Worm (Caenorhabditis elegans) whole organism, young adult: Measurements from ENCODE around the gene C35A11.2.

Experiments
- B0035.1 ChIP-seq: sonication (generic microtip); optimal IDR thresholded peaks from 2 replicates; lab custom pipeline; 2016; ENCODE audit warnings: missing genetic modification characterization, mild to moderate bottlenecking, missing compliant biosample characterization, missing genotype, missing genetic modification reagents
- C06A6.2 ChIP-seq: fragments of 200-800 bp; sonication (Bioruptor generic); conservative IDR thresholded peaks from 2 replicates; pipeline ENCODE4 v1.3.6; 2022; ENCODE audit warnings: missing genetic modification characterization, missing compliant biosample characterization
- D2030.7 ChIP-seq: fragments of 200-800 bp; sonication (Bioruptor generic); IDR thresholded peaks from 2 replicates; pipeline ENCODE4 v1.3.6; 2022; ENCODE audit warnings: missing genetic modification reagents, missing genetic modification characterization, missing compliant biosample characterization
- F33H1.4 ChIP-seq: fragments of 200-800 bp; sonication (Bioruptor generic); IDR thresholded peaks from 2 replicates; pipeline ENCODE4 v1.3.6; 2022; ENCODE audit warnings: missing genetic modification reagents, missing genetic modification characterization, missing compliant biosample characterization
- F37B4.10 ChIP-seq: fragments of 200-800 bp; sonication (Bioruptor generic); IDR thresholded peaks from 2 replicates; pipeline ENCODE4 v1.3.6; 2022; ENCODE audit warnings: missing genetic modification characterization, missing compliant biosample characterization
- F57A8.1 ChIP-seq: fragments of 200-800 bp; sonication (Bioruptor generic); optimal IDR thresholded peaks from 2 replicates; lab custom pipeline; 2018; ENCODE audit warnings: mild to moderate bottlenecking, missing genetic modification characterization, moderate library complexity, missing compliant biosample characterization
- F57C9.4 ChIP-seq: sonication (generic microtip); optimal IDR thresholded peaks from 2 replicates; lab custom pipeline; 2017; ENCODE audit warnings: mild to moderate bottlenecking, missing genetic modification characterization, missing compliant biosample characterization
- K12H6.12 ChIP-seq: fragments of 200-800 bp; sonication (Bioruptor generic); optimal IDR thresholded peaks from 2 replicates; lab custom pipeline; 2018; ENCODE audit warnings: mild to moderate bottlenecking, missing genetic modification characterization, missing compliant biosample characterization
- T07F8.4 ChIP-seq: sonication (generic microtip); optimal IDR thresholded peaks from 2 replicates; lab custom pipeline; 2016; ENCODE audit warnings: mild to moderate bottlenecking, missing genetic modification characterization, moderate library complexity, missing compliant biosample characterization
- Y56A3A.18 ChIP-seq: fragments of 200-800 bp; sonication (Bioruptor generic); IDR thresholded peaks from 2 replicates; pipeline ENCODE4 v1.3.6; 2022; ENCODE audit warnings: missing genetic modification reagents, missing genetic modification characterization, missing compliant biosample characterization
- aptf-2 ChIP-seq: fragments of 200-800 bp; sonication (Bioruptor generic); conservative IDR thresholded peaks from 2 replicates; pipeline ENCODE4 v1.3.6; 2022; ENCODE audit warnings: missing genetic modification reagents, missing genetic modification characterization, missing compliant biosample characterization
- atf-7 ChIP-seq: sonication (generic microtip); optimal IDR thresholded peaks from 2 replicates; lab custom pipeline; 2017; ENCODE audit warnings: mild to moderate bottlenecking, missing genetic modification characterization, missing compliant biosample characterization
- bed-1 ChIP-seq: fragments of 200-800 bp; sonication (Bioruptor generic); IDR thresholded peaks from 2 replicates; pipeline ENCODE4 v1.3.6; 2022; ENCODE audit warnings: missing genetic modification reagents, missing genetic modification characterization, missing compliant biosample characterization
- cebp-2 ChIP-seq: fragments of 200-800 bp; sonication (Bioruptor generic); IDR thresholded peaks from 2 replicates; pipeline ENCODE4 v1.3.6; 2022; ENCODE audit warnings: missing genetic modification characterization, missing compliant biosample characterization
- ceh-40 ChIP-seq: fragments of 200-800 bp; sonication (Bioruptor generic); IDR thresholded peaks from 2 replicates; pipeline ENCODE4 v1.3.6; 2022; ENCODE audit warnings: missing genetic modification characterization, missing compliant biosample characterization
- ceh-58 ChIP-seq: fragments of 200-800 bp; sonication (Bioruptor generic); IDR thresholded peaks from 2 replicates; pipeline ENCODE4 v1.3.6; 2022; ENCODE audit warnings: missing genetic modification characterization, missing compliant biosample characterization
- ceh-79 ChIP-seq: sonication (generic microtip); optimal IDR thresholded peaks from 2 replicates; lab custom pipeline; 2017; ENCODE audit warnings: mild to moderate bottlenecking, missing genetic modification characterization, missing compliant biosample characterization
- die-1 ChIP-seq: sonication (generic microtip); optimal IDR thresholded peaks from 2 replicates; lab custom pipeline; 2016; ENCODE audit warnings: missing genotype, mild to moderate bottlenecking, missing genetic modification characterization, missing compliant biosample characterization
- dox-1 ChIP-seq: fragments of 200-800 bp; sonication (Bioruptor generic); IDR thresholded peaks from 2 replicates; pipeline ENCODE4 v1.3.6; 2022; ENCODE audit warnings: missing genetic modification reagents, missing genetic modification characterization, missing compliant biosample characterization
- dpff-1 ChIP-seq: sonication (generic microtip); optimal IDR thresholded peaks from 2 replicates; lab custom pipeline; 2017; ENCODE audit warnings: mild to moderate bottlenecking, missing genetic modification characterization, missing compliant biosample characterization
- efl-1 ChIP-seq: fragments of 150-350 bp; optimal IDR thresholded peaks from 2 replicates; lab custom pipeline; 2014; ENCODE audit warnings: missing biosample characterization, missing genetic modification reagents, missing genetic modification characterization
- gei-17 ChIP-seq: fragments of 200-800 bp; sonication (Bioruptor generic); optimal IDR thresholded peaks from 2 replicates; lab custom pipeline; 2018; ENCODE audit warnings: mild to moderate bottlenecking, missing genetic modification characterization, missing compliant biosample characterization
- hmg-1.2 ChIP-seq: fragments of 200-800 bp; sonication (Bioruptor generic); IDR thresholded peaks from 2 replicates; pipeline ENCODE4 v1.3.6; 2022; ENCODE audit warnings: missing genetic modification reagents, missing genetic modification characterization, missing compliant biosample characterization
- hrde-1 ChIP-seq: sonication (generic microtip); optimal IDR thresholded peaks from 2 replicates; lab custom pipeline; 2016; ENCODE audit warnings: missing genetic modification characterization, mild to moderate bottlenecking, missing compliant biosample characterization, moderate library complexity, missing genotype, missing genetic modification reagents, borderline replicate concordance
- let-526 ChIP-seq: fragments of 200-800 bp; sonication (Bioruptor generic); IDR thresholded peaks from 2 replicates; pipeline ENCODE4 v1.3.6; 2022; ENCODE audit warnings: missing genetic modification reagents, missing genetic modification characterization, missing compliant biosample characterization
- lin-35 ChIP-seq, 3 experiments: fragments of 150-350 bp in 2 of 3; sonication (generic microtip) in 1 of 3; optimal IDR thresholded peaks; 2 replicates each; lab custom pipeline; 2014 to 2018; ENCODE audit warnings: missing biosample characterization in 3 of 3, missing genetic modification characterization in 3 of 3, missing genetic modification reagents in 3 of 3
- lin-54 ChIP-seq: fragments of 200-800 bp; sonication (Bioruptor generic); optimal IDR thresholded peaks from 2 replicates; lab custom pipeline; 2018; ENCODE audit warnings: mild to moderate bottlenecking, missing genetic modification characterization, missing compliant biosample characterization
- lsl-1 ChIP-seq: fragments of 200-800 bp; sonication (Bioruptor generic); optimal IDR thresholded peaks from 2 replicates; lab custom pipeline; 2018; ENCODE audit warnings: mild to moderate bottlenecking, missing genetic modification characterization, moderate library complexity, missing compliant biosample characterization
- lsy-27 ChIP-seq: sonication (generic microtip); optimal IDR thresholded peaks from 2 replicates; lab custom pipeline; 2017; ENCODE audit warnings: missing genetic modification characterization, mild to moderate bottlenecking, missing compliant biosample characterization, antibody characterized with exemption, missing genotype, borderline replicate concordance; ENCODE audit not compliant: insufficient read depth
- madf-8 ChIP-seq: fragments of 200-800 bp; sonication (Bioruptor generic); conservative IDR thresholded peaks from 2 replicates; pipeline ENCODE4 v1.3.6; 2022; ENCODE audit warnings: missing genetic modification reagents, missing genetic modification characterization, missing compliant biosample characterization
- mel-28 ChIP-seq: sonication (generic microtip); optimal IDR thresholded peaks from 2 replicates; lab custom pipeline; 2016; ENCODE audit warnings: borderline replicate concordance, mild to moderate bottlenecking, missing genetic modification characterization, missing compliant biosample characterization
- mes-4 ChIP-seq: sonication (generic microtip); optimal IDR thresholded peaks from 2 replicates; lab custom pipeline; 2016; ENCODE audit warnings: missing genotype, missing genetic modification characterization, missing compliant biosample characterization
- nhr-120 ChIP-seq: fragments of 200-800 bp; sonication (Bioruptor generic); IDR thresholded peaks from 2 replicates; pipeline ENCODE4 v1.3.6; 2022; ENCODE audit warnings: missing genetic modification characterization, missing compliant biosample characterization
- nhr-27 ChIP-seq: fragments of 200-800 bp; sonication (Bioruptor generic); optimal IDR thresholded peaks from 2 replicates; lab custom pipeline; 2018; ENCODE audit warnings: mild to moderate bottlenecking, missing genetic modification characterization, moderate library complexity, missing compliant biosample characterization
- nhr-80 ChIP-seq: sonication (generic microtip); optimal IDR thresholded peaks from 2 replicates; lab custom pipeline; 2016; ENCODE audit warnings: missing genetic modification characterization, missing compliant biosample characterization
- nhr-90 ChIP-seq: sonication (generic microtip); optimal IDR thresholded peaks from 2 replicates; lab custom pipeline; 2016; ENCODE audit warnings: missing genotype, mild to moderate bottlenecking, missing genetic modification characterization, missing compliant biosample characterization
- pbrm-1 ChIP-seq: fragments of 200-800 bp; sonication (Bioruptor generic); IDR thresholded peaks from 2 replicates; pipeline ENCODE4 v1.3.6; 2022; ENCODE audit warnings: missing genetic modification reagents, missing genetic modification characterization, missing compliant biosample characterization
- pha-4 ChIP-seq: fragments of 150-350 bp; sonication (generic microtip); optimal IDR thresholded peaks from 2 replicates; lab custom pipeline; 2014; ENCODE audit warnings: missing biosample characterization, missing genetic modification reagents, missing genetic modification characterization
- rcor-1 ChIP-seq: fragments of 200-800 bp; sonication (Bioruptor generic); IDR thresholded peaks from 2 replicates; pipeline ENCODE4 v1.3.6; 2022; ENCODE audit warnings: missing genetic modification reagents, missing genetic modification characterization, missing compliant biosample characterization
- snpc-3.4 ChIP-seq: sonication (generic microtip); optimal IDR thresholded peaks from 2 replicates; lab custom pipeline; 2017; ENCODE audit warnings: missing genetic modification characterization, mild to moderate bottlenecking, missing compliant biosample characterization, antibody characterized with exemption, moderate library complexity, missing genotype, missing genetic modification reagents
- tbx-9 ChIP-seq: sonication (generic microtip); optimal IDR thresholded peaks from 2 replicates; lab custom pipeline; 2016; ENCODE audit warnings: borderline replicate concordance, missing genetic modification characterization, inconsistent platforms, missing compliant biosample characterization
- unc-130 ChIP-seq: sonication (generic microtip); optimal IDR thresholded peaks from 2 replicates; lab custom pipeline; 2016; ENCODE audit warnings: missing genetic modification reagents, missing genetic modification characterization, missing compliant biosample characterization
- unc-62 ChIP-seq: fragments of 150-350 bp; optimal IDR thresholded peaks from 2 replicates; lab custom pipeline; 2014; ENCODE audit warnings: missing biosample characterization, missing genetic modification reagents, missing genetic modification characterization
- ztf-18 ChIP-seq: sonication (generic microtip); optimal IDR thresholded peaks from 2 replicates; lab custom pipeline; 2016; ENCODE audit warnings: missing genotype, mild to moderate bottlenecking, missing genetic modification characterization, missing compliant biosample characterization
- ztf-22 ChIP-seq: fragments of 200-800 bp; sonication (Bioruptor generic); optimal IDR thresholded peaks from 2 replicates; lab custom pipeline; 2018; ENCODE audit warnings: mild to moderate bottlenecking, missing genetic modification characterization, moderate library complexity, missing compliant biosample characterization
- ztf-26 ChIP-seq: sonication (generic microtip); optimal IDR thresholded peaks from 2 replicates; lab custom pipeline; 2017; ENCODE audit warnings: missing genetic modification characterization, missing compliant biosample characterization
- ztf-6 ChIP-seq: fragments of 200-800 bp; sonication (Bioruptor generic); IDR thresholded peaks from 2 replicates; pipeline ENCODE4 v1.3.6; 2022; ENCODE audit warnings: missing genetic modification reagents, missing genetic modification characterization, missing compliant biosample characterization

C35A11.2 gene

ce11 chrV:5427860-5428259 lies 41.8 kb downstream of the C35A11.2 start, which contains the start of gene rhr-1:
Gene rhr-1, plus strand, starts transcription at chrV:5428160.
- TF ChIP-seq atf-7 (tag; lab: Kevin White, UChicago) (no peak), snpc-3.4 (tag; lab: Kevin White, UChicago) (no peak), nhr-80 (peak; percentile 12), dpff-1 (tag; lab: Kevin White, UChicago) (no peak)

- no peak for TF ChIP-seq rcor-1 (GFP tag; lab: Robert Waterston, UW)
- no peak for TF ChIP-seq pha-4 (tag; lab: Kevin White, UChicago)
- no peak for TF ChIP-seq lsy-27
- TF ChIP-seq ztf-26 (tag; lab: Kevin White, UChicago): no peak
- no peak for TF ChIP-seq B0035.1 (tag; lab: Kevin White, UChicago)
- no peak for TF ChIP-seq lin-54 (GFP tag; lab: Kevin White, UChicago)
- no peak for TF ChIP-seq mel-28
- TF ChIP-seq pbrm-1 (GFP tag; lab: Robert Waterston, UW): no peak
- no peak for TF ChIP-seq Y56A3A.18
- no peak for TF ChIP-seq lsl-1
- TF ChIP-seq nhr-120: no peak
- TF ChIP-seq ztf-6: no peak
- no peak for TF ChIP-seq efl-1
- no peak for TF ChIP-seq hrde-1 (tag; lab: Kevin White, UChicago)
- no peak for TF ChIP-seq F57A8.1 (GFP tag; lab: Kevin White, UChicago)
- no peak for TF ChIP-seq unc-130 (GFP tag; lab: Kevin White, UChicago)
These were observed 46.4 kb downstream of the C35A11.2 start, which contains the start of gene F08F3.8 for ce11 chrV:5432499-5432898. Gene F08F3.8, minus strand, starts transcription at chrV:5432599.

- TF ChIP-seq unc-130 (GFP tag; lab: Kevin White, UChicago): no peak
- TF ChIP-seq ztf-22: no peak
- TF ChIP-seq mes-4: no peak
- TF ChIP-seq let-526 (GFP tag; lab: Robert Waterston, UW): no peak
- TF ChIP-seq ztf-18: peak; percentile 30
- no peak for TF ChIP-seq cebp-2 (GFP tag; lab: Robert Waterston, UW)
- TF ChIP-seq hmg-1.2 (GFP tag; lab: Robert Waterston, UW): peak; percentile 27; the same call in 1 of the 2 replicates
- no peak for TF ChIP-seq T07F8.4 (tag; lab: Kevin White, UChicago)
- TF ChIP-seq mel-28: no peak
- no peak for TF ChIP-seq bed-1 (GFP tag; lab: Robert Waterston, UW)
- no peak for TF ChIP-seq lsy-27
- no peak for TF ChIP-seq F57C9.4
- no peak for TF ChIP-seq ceh-79 (tag; lab: Kevin White, UChicago)
- no peak for TF ChIP-seq D2030.7 (GFP tag; lab: Robert Waterston, UW)
- TF ChIP-seq aptf-2 (GFP tag; lab: Robert Waterston, UW): no peak
- TF ChIP-seq unc-62 (GFP tag; lab: Kevin White, UChicago): no peak
- TF ChIP-seq tbx-9 (tag; lab: Kevin White, UChicago): no peak
- no peak for TF ChIP-seq atf-7 (tag; lab: Kevin White, UChicago)
- TF ChIP-seq madf-8 (GFP tag; lab: Robert Waterston, UW): no peak
- TF ChIP-seq K12H6.12 (tag; lab: Kevin White, UChicago): no peak
- TF ChIP-seq nhr-90: peak; percentile 1
- no peak for TF ChIP-seq ceh-40 (GFP tag; lab: Robert Waterston, UW)
- no peak for TF ChIP-seq gei-17 (GFP tag; lab: Kevin White, UChicago)
- no peak for TF ChIP-seq nhr-120
- TF ChIP-seq nhr-27 (tag; lab: Kevin White, UChicago): no peak
- TF ChIP-seq F33H1.4 (GFP tag; lab: Robert Waterston, UW): no peak
- TF ChIP-seq dox-1 (GFP tag; lab: Robert Waterston, UW): peak; percentile 74
- no peak for TF ChIP-seq die-1
- TF ChIP-seq nhr-80: peak; percentile 98
- TF ChIP-seq F37B4.10 (GFP tag; lab: Robert Waterston, UW): no peak
- TF ChIP-seq lin-35 (GFP tag; optimal IDR thresholded peaks at IDR 0.05; lab: Kevin White, UChicago): peak in 1 of 3 experiments; percentile 73
- TF ChIP-seq C06A6.2 (GFP tag; lab: Robert Waterston, UW): no peak
- TF ChIP-seq ceh-58 (GFP tag; lab: Robert Waterston, UW): no peak
These were observed 46.9 kb downstream of the C35A11.2 start, which contains the start of gene acl-6 for ce11 chrV:5433020-5433419. Gene acl-6, plus strand, starts transcription at chrV:5433386.
